Worm (Caenorhabditis elegans) whole organism, L3 larva: ENCODE measurements around the gene C03H5.4.

Experiments
- ZK546.5 ChIP-seq: sonication (generic microtip); optimal IDR thresholded peaks from 2 replicates; lab custom pipeline; 2017; ENCODE audit warnings: missing biosample characterization, missing genetic modification characterization
- aly-2 ChIP-seq: fragments of 150-350 bp; optimal IDR thresholded peaks from 2 replicates; lab custom pipeline; 2014; ENCODE audit warnings: missing biosample characterization, missing genetic modification characterization
- ceh-16 ChIP-seq: sonication (generic microtip); optimal IDR thresholded peaks from 2 replicates; lab custom pipeline; 2017; ENCODE audit warnings: missing biosample characterization, missing genetic modification characterization
- ceh-28 ChIP-seq: fragments of 150-350 bp; optimal IDR thresholded peaks from 2 replicates; lab custom pipeline; 2014; ENCODE audit warnings: missing biosample characterization, missing genetic modification reagents, missing genetic modification characterization
- ceh-82 ChIP-seq: fragments of 150-350 bp; optimal IDR thresholded peaks from 2 replicates; lab custom pipeline; 2014; ENCODE audit warnings: missing biosample characterization, missing genetic modification characterization
- ceh-9 ChIP-seq: sonication (generic microtip); optimal IDR thresholded peaks from 2 replicates; lab custom pipeline; 2018; ENCODE audit warnings: missing biosample characterization, missing genetic modification characterization
- egl-27 ChIP-seq: sonication (generic microtip); optimal IDR thresholded peaks from 4 replicates; lab custom pipeline; 2017; ENCODE audit warnings: missing biosample characterization, missing genetic modification reagents, missing genetic modification characterization
- elt-1 ChIP-seq: fragments of 150-350 bp; optimal IDR thresholded peaks from 2 replicates; lab custom pipeline; 2014; ENCODE audit warnings: missing biosample characterization, missing genetic modification characterization
- elt-2 ChIP-seq: sonication (generic microtip); optimal IDR thresholded peaks from 2 replicates; lab custom pipeline; 2016; ENCODE audit warnings: missing genetic modification reagents, mild to moderate bottlenecking, missing genetic modification characterization, missing compliant biosample characterization
- eor-1 ChIP-seq, 2 experiments: fragments of 150-350 bp; optimal IDR thresholded peaks; 2 replicates each; lab custom pipeline; 2014 to 2018; ENCODE audit warnings: missing biosample characterization in 2 of 2, missing genetic modification characterization in 2 of 2
- fkh-2 ChIP-seq: fragments of 150-350 bp; optimal IDR thresholded peaks from 2 replicates; lab custom pipeline; 2014; ENCODE audit warnings: missing biosample characterization, missing genetic modification reagents, missing genetic modification characterization
- fos-1 ChIP-seq: fragments of 150-350 bp; optimal IDR thresholded peaks from 2 replicates; lab custom pipeline; 2014; ENCODE audit warnings: missing biosample characterization, missing genetic modification characterization
- hmg-11 ChIP-seq: sonication (generic microtip); optimal IDR thresholded peaks from 2 replicates; lab custom pipeline; 2016; ENCODE audit warnings: missing genetic modification characterization, missing compliant biosample characterization
- jun-1 ChIP-seq: fragments of 150-350 bp; optimal IDR thresholded peaks from 2 replicates; lab custom pipeline; 2014; ENCODE audit warnings: missing biosample characterization, missing genetic modification reagents, missing genetic modification characterization
- lin-15B ChIP-seq: fragments of 150-350 bp; optimal IDR thresholded peaks from 2 replicates; lab custom pipeline; 2014; ENCODE audit warnings: missing biosample characterization, missing genetic modification characterization
- lin-39 ChIP-seq: fragments of 150-350 bp; optimal IDR thresholded peaks from 2 replicates; lab custom pipeline; 2018; ENCODE audit warnings: missing biosample characterization, missing genetic modification reagents, missing genetic modification characterization
- lsy-12 ChIP-seq: sonication (generic microtip); optimal IDR thresholded peaks from 2 replicates; lab custom pipeline; 2016; ENCODE audit warnings: mild to moderate bottlenecking, missing genetic modification characterization, missing compliant biosample characterization
- mdl-1 ChIP-seq: fragments of 150-350 bp; optimal IDR thresholded peaks from 2 replicates; lab custom pipeline; 2014; ENCODE audit warnings: missing biosample characterization, missing genetic modification characterization
- mml-1 ChIP-seq: fragments of 150-350 bp; sonication (generic microtip); optimal IDR thresholded peaks from 3 replicates; lab custom pipeline; 2014; ENCODE audit warnings: missing biosample characterization, missing genetic modification characterization
- nhr-12 ChIP-seq: fragments of 150-350 bp; optimal IDR thresholded peaks from 2 replicates; lab custom pipeline; 2014; ENCODE audit warnings: missing biosample characterization, missing genetic modification characterization
- nhr-23 ChIP-seq: fragments of 150-350 bp; optimal IDR thresholded peaks from 2 replicates; lab custom pipeline; 2014; ENCODE audit warnings: missing biosample characterization, missing genetic modification reagents, missing genetic modification characterization
- nhr-237 ChIP-seq: fragments of 150-350 bp; optimal IDR thresholded peaks from 2 replicates; lab custom pipeline; 2014; ENCODE audit warnings: missing biosample characterization, missing genetic modification characterization
- nhr-25 ChIP-seq: sonication (generic microtip); optimal IDR thresholded peaks from 2 replicates; lab custom pipeline; 2017; ENCODE audit warnings: missing biosample characterization, missing genetic modification characterization
- nhr-28 ChIP-seq: fragments of 150-350 bp; optimal IDR thresholded peaks from 2 replicates; lab custom pipeline; 2014; ENCODE audit warnings: missing biosample characterization, missing genetic modification characterization
- nhr-43 ChIP-seq: sonication (generic microtip); optimal IDR thresholded peaks from 2 replicates; lab custom pipeline; 2016; ENCODE audit warnings: mild to moderate bottlenecking, missing genetic modification characterization, missing compliant biosample characterization; ENCODE audit not compliant: poor library complexity, severe bottlenecking
- nhr-67 ChIP-seq: fragments of 150-350 bp; optimal IDR thresholded peaks from 2 replicates; lab custom pipeline; 2014; ENCODE audit warnings: missing biosample characterization, missing genetic modification characterization
- nhr-76 ChIP-seq: fragments of 150-350 bp; sonication (generic microtip); optimal IDR thresholded peaks from 5 replicates; lab custom pipeline; 2014; ENCODE audit warnings: missing biosample characterization, missing genetic modification characterization
- nhr-77 ChIP-seq: fragments of 150-350 bp; optimal IDR thresholded peaks from 2 replicates; lab custom pipeline; 2014; ENCODE audit warnings: missing biosample characterization, missing genetic modification characterization
- pha-4 ChIP-seq: fragments of 150-350 bp; optimal IDR thresholded peaks from 2 replicates; lab custom pipeline; 2014; ENCODE audit warnings: missing biosample characterization, missing genetic modification reagents, missing genetic modification characterization
- pqm-1 ChIP-seq: fragments of 150-350 bp; optimal IDR thresholded peaks from 2 replicates; lab custom pipeline; 2017; ENCODE audit warnings: missing biosample characterization, missing genetic modification characterization, inconsistent platforms
- skn-1 ChIP-seq: fragments of 150-350 bp; optimal IDR thresholded peaks from 2 replicates; lab custom pipeline; 2014; ENCODE audit warnings: missing biosample characterization, missing genetic modification characterization
- snpc-4 ChIP-seq: fragments of 150-350 bp; optimal IDR thresholded peaks from 2 replicates; lab custom pipeline; 2014; ENCODE audit warnings: missing biosample characterization, missing genetic modification characterization
- tbx-2 ChIP-seq: sonication (generic microtip); optimal IDR thresholded peaks from 2 replicates; lab custom pipeline; 2016; ENCODE audit warnings: mild to moderate bottlenecking, missing genetic modification characterization, missing compliant biosample characterization
- unc-39 ChIP-seq: sonication (generic microtip); optimal IDR thresholded peaks from 4 replicates; lab custom pipeline; 2017; ENCODE audit warnings: missing biosample characterization, missing genetic modification characterization
- unc-62 ChIP-seq: fragments of 150-350 bp; sonication (generic microtip); optimal IDR thresholded peaks from 4 replicates; lab custom pipeline; 2014; ENCODE audit warnings: missing biosample characterization, missing genetic modification reagents, missing genetic modification characterization
- zag-1 ChIP-seq: fragments of 150-350 bp; optimal IDR thresholded peaks from 2 replicates; lab custom pipeline; 2014; ENCODE audit warnings: missing biosample characterization, missing genetic modification characterization
- ztf-11 ChIP-seq: fragments of 150-350 bp; optimal IDR thresholded peaks from 2 replicates; lab custom pipeline; 2014; ENCODE audit warnings: missing biosample characterization, missing genetic modification characterization
- ztf-4 ChIP-seq: fragments of 150-350 bp; optimal IDR thresholded peaks from 2 replicates; lab custom pipeline; 2014; ENCODE audit warnings: missing biosample characterization, missing genetic modification characterization

The C03H5.4 gene

ce11 chrII:349749-350148, 25.3 kb upstream of the C03H5.4 start:
- no peak for TF ChIP-seq pha-4 (tag; lab: Kevin White, UChicago)
- TF ChIP-seq lin-15B = no peak
- TF ChIP-seq ceh-9 = no peak
- TF ChIP-seq ZK546.5 (tag; lab: Kevin White, UChicago) = no peak
- TF ChIP-seq unc-39 (tag; lab: Kevin White, UChicago) = no peak
- no peak for TF ChIP-seq mdl-1 (tag; lab: Kevin White, UChicago)
- no peak for TF ChIP-seq nhr-77 (tag; lab: Kevin White, UChicago)
- TF ChIP-seq snpc-4 (tag; lab: Kevin White, UChicago) = no peak
- TF ChIP-seq nhr-43 (tag; lab: Kevin White, UChicago) = no peak
- no peak for TF ChIP-seq nhr-237 (tag; lab: Kevin White, UChicago)
- no peak for TF ChIP-seq fos-1 (tag; lab: Kevin White, UChicago)
- no peak for TF ChIP-seq skn-1

ce11 chrII:354494-354893, 20.6 kb upstream of the C03H5.4 start:
- TF ChIP-seq elt-2 (tag; lab: Kevin White, UChicago) = no peak
- no peak for TF ChIP-seq pha-4 (tag; lab: Kevin White, UChicago)
- TF ChIP-seq nhr-28 (tag; lab: Kevin White, UChicago) = no peak
- no peak for TF ChIP-seq ceh-28 (tag; lab: Kevin White, UChicago)
- TF ChIP-seq nhr-23 (tag; lab: Kevin White, UChicago) = no peak
- TF ChIP-seq eor-1 (tag; optimal IDR thresholded peaks at IDR 0.05; lab: Kevin White, UChicago) = no peak
- TF ChIP-seq elt-1 (tag; lab: Kevin White, UChicago) = no peak
- no peak for TF ChIP-seq mdl-1 (tag; lab: Kevin White, UChicago)
- TF ChIP-seq fkh-2 (tag; lab: Kevin White, UChicago) = no peak
- TF ChIP-seq pqm-1 (tag; lab: Kevin White, UChicago) = no peak
- no peak for TF ChIP-seq hmg-11
- no peak for TF ChIP-seq ceh-9
- TF ChIP-seq nhr-12 = no peak
- no peak for TF ChIP-seq nhr-67 (tag; lab: Kevin White, UChicago)
- TF ChIP-seq nhr-43 (tag; lab: Kevin White, UChicago) = no peak
- TF ChIP-seq nhr-237 (tag; lab: Kevin White, UChicago) = no peak
- TF ChIP-seq ZK546.5 (tag; lab: Kevin White, UChicago) = no peak

- TF ChIP-seq snpc-4 (tag; lab: Kevin White, UChicago) (no peak), ceh-28 (tag; lab: Kevin White, UChicago) (no peak), ceh-82 (tag; lab: Kevin White, UChicago) (no peak), unc-62 (GFP tag; lab: Kevin White, UChicago) (no peak), hmg-11 (no peak), jun-1 (tag; lab: Kevin White, UChicago) (no peak), nhr-67 (tag; lab: Kevin White, UChicago) (no peak), nhr-76 (tag; lab: Kevin White, UChicago) (no peak), lsy-12 (tag; lab: Kevin White, UChicago) (no peak), nhr-12 (no peak), nhr-25 (no peak), unc-39 (tag; lab: Kevin White, UChicago) (no peak), mml-1 (tag; lab: Kevin White, UChicago) (no peak), pqm-1 (tag; lab: Kevin White, UChicago) (no peak), nhr-77 (tag; lab: Kevin White, UChicago) (no peak), eor-1 (tag; optimal IDR thresholded peaks at IDR 0.05; lab: Kevin White, UChicago) (no peak), aly-2 (tag; lab: Kevin White, UChicago) (no peak)
Observed at ce11 chrII:356969-357368, 18.1 kb upstream of the C03H5.4 start, which contains the start of gene dmsr-4. Gene dmsr-4, minus strand, starts transcription at chrII:357069.

ce11 chrII:367455-367854, 7.6 kb upstream of the C03H5.4 start, which contains the start of gene ptr-3:
Gene ptr-3, minus strand, starts transcription at chrII:367555.
- no peak for TF ChIP-seq ceh-82 (tag; lab: Kevin White, UChicago)
- no peak for TF ChIP-seq nhr-237 (tag; lab: Kevin White, UChicago)
- no peak for TF ChIP-seq egl-27 (tag; lab: Kevin White, UChicago)
- no peak for TF ChIP-seq zag-1 (tag; lab: Kevin White, UChicago)
- TF ChIP-seq mml-1 (tag; lab: Kevin White, UChicago) = no peak
- TF ChIP-seq tbx-2 (tag; lab: Kevin White, UChicago) = no peak
- no peak for TF ChIP-seq ztf-11 (tag; lab: Kevin White, UChicago)
- TF ChIP-seq lin-39 (tag; lab: Kevin White, UChicago) = no peak
- no peak for TF ChIP-seq nhr-77 (tag; lab: Kevin White, UChicago)
- no peak for TF ChIP-seq fkh-2 (tag; lab: Kevin White, UChicago)
- TF ChIP-seq fos-1 (tag; lab: Kevin White, UChicago) = no peak
- TF ChIP-seq ceh-16 = no peak
- no peak for TF ChIP-seq ceh-9
- TF ChIP-seq ztf-4 (tag; lab: Kevin White, UChicago) = no peak
- TF ChIP-seq pqm-1 (tag; lab: Kevin White, UChicago) = no peak
- TF ChIP-seq nhr-28 (tag; lab: Kevin White, UChicago) = no peak
- TF ChIP-seq nhr-12 = no peak
